Worm (Caenorhabditis elegans) whole organism, young adult: ENCODE measurements around the gene nac-3.

Experiments used
- B0019.2 ChIP-seq: fragments of 200-800 bp; sonication (Bioruptor generic); conservative IDR thresholded peaks from 2 replicates; pipeline ENCODE4 v1.3.6; 2022; ENCODE audit warnings: missing genetic modification reagents, missing genetic modification characterization, missing compliant biosample characterization
- F33H1.4 ChIP-seq: fragments of 200-800 bp; sonication (Bioruptor generic); IDR thresholded peaks from 2 replicates; pipeline ENCODE4 v1.3.6; 2022; ENCODE audit warnings: missing genetic modification reagents, missing genetic modification characterization, missing compliant biosample characterization
- F37B4.10 ChIP-seq: fragments of 200-800 bp; sonication (Bioruptor generic); IDR thresholded peaks from 2 replicates; pipeline ENCODE4 v1.3.6; 2022; ENCODE audit warnings: missing genetic modification characterization, missing compliant biosample characterization
- F39B2.1 ChIP-seq: fragments of 200-800 bp; sonication (Bioruptor generic); IDR thresholded peaks from 2 replicates; pipeline ENCODE4 v1.3.6; 2022; ENCODE audit warnings: missing genetic modification reagents, missing genetic modification characterization, missing compliant biosample characterization
- F49E8.2 ChIP-seq: sonication (generic microtip); optimal IDR thresholded peaks from 3 replicates; lab custom pipeline; 2017; ENCODE audit warnings: missing genetic modification characterization, mild to moderate bottlenecking, missing compliant biosample characterization, antibody characterized with exemption, moderate library complexity; ENCODE audit not compliant: insufficient read depth
- F52B5.7 ChIP-seq: sonication (generic microtip); optimal IDR thresholded peaks from 2 replicates; lab custom pipeline; 2016; ENCODE audit warnings: mild to moderate bottlenecking, missing genetic modification characterization, missing compliant biosample characterization
- K12H6.12 ChIP-seq: fragments of 200-800 bp; sonication (Bioruptor generic); optimal IDR thresholded peaks from 2 replicates; lab custom pipeline; 2018; ENCODE audit warnings: mild to moderate bottlenecking, missing genetic modification characterization, missing compliant biosample characterization
- T26A5.8 ChIP-seq: sonication (generic microtip); optimal IDR thresholded peaks from 2 replicates; lab custom pipeline; 2016; ENCODE audit warnings: missing genetic modification characterization, missing compliant biosample characterization
- Y53G8AR.9 ChIP-seq: fragments of 200-800 bp; sonication (Bioruptor generic); conservative IDR thresholded peaks from 2 replicates; pipeline ENCODE4 v1.3.6; 2022; ENCODE audit warnings: missing genetic modification reagents, missing genetic modification characterization, missing compliant biosample characterization
- akir-1 ChIP-seq: fragments of 200-800 bp; sonication (Bioruptor generic); optimal IDR thresholded peaks from 2 replicates; lab custom pipeline; 2018; ENCODE audit warnings: mild to moderate bottlenecking, missing genetic modification characterization, moderate library complexity, missing compliant biosample characterization
- ama-1 ChIP-seq, 3 experiments: fragments of 150-350 bp in 1 of 3; sonication (generic microtip) in 2 of 3; optimal IDR thresholded peaks; 2 replicates each; lab custom pipeline; 2014 to 2018; ENCODE audit warnings: missing biosample characterization in 2 of 3, missing genetic modification characterization in 2 of 3, missing genetic modification reagents in 2 of 3
- atf-7 ChIP-seq: sonication (generic microtip); optimal IDR thresholded peaks from 2 replicates; lab custom pipeline; 2017; ENCODE audit warnings: mild to moderate bottlenecking, missing genetic modification characterization, missing compliant biosample characterization
- athp-1 ChIP-seq: sonication (generic microtip); optimal IDR thresholded peaks from 2 replicates; lab custom pipeline; 2017; ENCODE audit warnings: mild to moderate bottlenecking, missing genetic modification characterization, missing compliant biosample characterization
- attf-3 ChIP-seq: fragments of 200-800 bp; sonication (Bioruptor generic); conservative IDR thresholded peaks from 2 replicates; pipeline ENCODE4 v1.3.6; 2022; ENCODE audit warnings: missing genetic modification reagents, missing genetic modification characterization, missing compliant biosample characterization
- ccch-3 ChIP-seq: fragments of 200-800 bp; sonication (Bioruptor generic); optimal IDR thresholded peaks from 2 replicates; lab custom pipeline; 2018; ENCODE audit warnings: mild to moderate bottlenecking, missing genetic modification characterization, missing compliant biosample characterization
- cebp-1 ChIP-seq, 2 experiments: fragments of 200-800 bp in 1 of 2; sonication (Bioruptor generic) in 1 of 2; sonication (generic microtip) in 1 of 2; IDR thresholded peaks in 1 of 2; optimal IDR thresholded peaks in 1 of 2; 2 replicates each; pipeline versions ENCODE4 v1.3.6 to Lab custom; 2017 to 2022; ENCODE audit warnings: missing compliant biosample characterization in 2 of 2, missing genetic modification characterization in 2 of 2, mild to moderate bottlenecking in 1 of 2, missing genetic modification reagents in 1 of 2, moderate library complexity in 1 of 2
- cebp-2 ChIP-seq: fragments of 200-800 bp; sonication (Bioruptor generic); IDR thresholded peaks from 2 replicates; pipeline ENCODE4 v1.3.6; 2022; ENCODE audit warnings: missing genetic modification characterization, missing compliant biosample characterization
- ceh-100 ChIP-seq: fragments of 200-800 bp; sonication (Bioruptor generic); IDR thresholded peaks from 2 replicates; pipeline ENCODE4 v1.3.6; 2022; ENCODE audit warnings: missing genetic modification reagents, missing genetic modification characterization, missing compliant biosample characterization
- ceh-27 ChIP-seq: fragments of 200-800 bp; sonication (Bioruptor generic); optimal IDR thresholded peaks from 2 replicates; lab custom pipeline; 2018; ENCODE audit warnings: mild to moderate bottlenecking, missing genetic modification characterization, moderate library complexity, missing compliant biosample characterization
- ceh-40 ChIP-seq: fragments of 200-800 bp; sonication (Bioruptor generic); IDR thresholded peaks from 2 replicates; pipeline ENCODE4 v1.3.6; 2022; ENCODE audit warnings: missing genetic modification characterization, missing compliant biosample characterization
- ceh-91 ChIP-seq: fragments of 200-800 bp; sonication (Bioruptor generic); IDR thresholded peaks from 2 replicates; pipeline ENCODE4 v1.3.6; 2022; ENCODE audit warnings: missing genetic modification reagents, missing genetic modification characterization, missing compliant biosample characterization
- die-1 ChIP-seq: sonication (generic microtip); optimal IDR thresholded peaks from 2 replicates; lab custom pipeline; 2016; ENCODE audit warnings: missing genotype, mild to moderate bottlenecking, missing genetic modification characterization, missing compliant biosample characterization
- efl-1 ChIP-seq: fragments of 150-350 bp; optimal IDR thresholded peaks from 2 replicates; lab custom pipeline; 2014; ENCODE audit warnings: missing biosample characterization, missing genetic modification reagents, missing genetic modification characterization
- egl-18 ChIP-seq: fragments of 200-800 bp; sonication (Bioruptor generic); IDR thresholded peaks from 2 replicates; pipeline ENCODE4 v1.3.6; 2022; ENCODE audit warnings: missing genetic modification reagents, missing genetic modification characterization, missing compliant biosample characterization
- egl-44 ChIP-seq: fragments of 200-800 bp; sonication (Bioruptor generic); IDR thresholded peaks from 2 replicates; pipeline ENCODE4 v1.3.6; 2022; ENCODE audit warnings: missing genetic modification reagents, missing genetic modification characterization, missing compliant biosample characterization
- egrh-3 ChIP-seq: fragments of 200-800 bp; sonication (Bioruptor generic); IDR thresholded peaks from 2 replicates; pipeline ENCODE4 v1.3.6; 2022; ENCODE audit warnings: missing genetic modification reagents, missing genetic modification characterization, missing compliant biosample characterization
- gei-17 ChIP-seq: fragments of 200-800 bp; sonication (Bioruptor generic); optimal IDR thresholded peaks from 2 replicates; lab custom pipeline; 2018; ENCODE audit warnings: mild to moderate bottlenecking, missing genetic modification characterization, missing compliant biosample characterization
- hlh-26 ChIP-seq: fragments of 200-800 bp; sonication (Bioruptor generic); conservative IDR thresholded peaks from 2 replicates; pipeline ENCODE4 v1.3.6; 2022; ENCODE audit warnings: missing genetic modification reagents, missing genetic modification characterization, missing compliant biosample characterization
- hsf-1 ChIP-seq: fragments of 200-800 bp; sonication (Bioruptor generic); IDR thresholded peaks from 2 replicates; pipeline ENCODE4 v1.3.6; 2022; ENCODE audit warnings: missing genetic modification reagents, missing genetic modification characterization, missing compliant biosample characterization
- lin-26 ChIP-seq: fragments of 200-800 bp; sonication (Bioruptor generic); IDR thresholded peaks from 2 replicates; pipeline ENCODE4 v1.3.6; 2022; ENCODE audit warnings: missing genetic modification reagents, missing genetic modification characterization, missing compliant biosample characterization
- lin-35 ChIP-seq, 3 experiments: fragments of 150-350 bp in 2 of 3; sonication (generic microtip) in 1 of 3; optimal IDR thresholded peaks; 2 replicates each; lab custom pipeline; 2014 to 2018; ENCODE audit warnings: missing biosample characterization in 3 of 3, missing genetic modification characterization in 3 of 3, missing genetic modification reagents in 3 of 3
- lin-40 ChIP-seq: sonication (generic microtip); optimal IDR thresholded peaks from 2 replicates; lab custom pipeline; 2016; ENCODE audit warnings: missing genetic modification characterization, mild to moderate bottlenecking, missing compliant biosample characterization, missing genotype, missing genetic modification reagents
- lir-1 ChIP-seq: fragments of 200-800 bp; sonication (Bioruptor generic); conservative IDR thresholded peaks from 2 replicates; pipeline ENCODE4 v1.3.6; 2022; ENCODE audit warnings: missing genetic modification reagents, missing genetic modification characterization, missing compliant biosample characterization
- lsy-27 ChIP-seq: sonication (generic microtip); optimal IDR thresholded peaks from 2 replicates; lab custom pipeline; 2017; ENCODE audit warnings: missing genetic modification characterization, mild to moderate bottlenecking, missing compliant biosample characterization, antibody characterized with exemption, missing genotype, borderline replicate concordance; ENCODE audit not compliant: insufficient read depth
- madf-3 ChIP-seq: fragments of 200-800 bp; sonication (Bioruptor generic); IDR thresholded peaks from 2 replicates; pipeline ENCODE4 v1.3.6; 2022; ENCODE audit warnings: missing genetic modification reagents, missing genetic modification characterization, missing compliant biosample characterization
- nhr-120 ChIP-seq: fragments of 200-800 bp; sonication (Bioruptor generic); IDR thresholded peaks from 2 replicates; pipeline ENCODE4 v1.3.6; 2022; ENCODE audit warnings: missing genetic modification characterization, missing compliant biosample characterization
- pbrm-1 ChIP-seq: fragments of 200-800 bp; sonication (Bioruptor generic); IDR thresholded peaks from 2 replicates; pipeline ENCODE4 v1.3.6; 2022; ENCODE audit warnings: missing genetic modification reagents, missing genetic modification characterization, missing compliant biosample characterization
- snpc-1.1 ChIP-seq: sonication (generic microtip); optimal IDR thresholded peaks from 2 replicates; lab custom pipeline; 2017; ENCODE audit warnings: missing genetic modification characterization, mild to moderate bottlenecking, missing compliant biosample characterization, antibody characterized with exemption, moderate library complexity, missing genotype, missing genetic modification reagents; ENCODE audit not compliant: insufficient read depth
- somi-1 ChIP-seq: fragments of 200-800 bp; sonication (Bioruptor generic); optimal IDR thresholded peaks from 2 replicates; lab custom pipeline; 2018; ENCODE audit warnings: mild to moderate bottlenecking, missing genetic modification characterization, missing compliant biosample characterization
- ztf-22 ChIP-seq: fragments of 200-800 bp; sonication (Bioruptor generic); optimal IDR thresholded peaks from 2 replicates; lab custom pipeline; 2018; ENCODE audit warnings: mild to moderate bottlenecking, missing genetic modification characterization, moderate library complexity, missing compliant biosample characterization

Gene nac-3

ce11 chrIII:10123586-10124233 is 28.9 kb upstream of the nac-3 start, which contains the start of gene ttll-4 (continued):
- TF ChIP-seq F37B4.10 (GFP tag; lab: Robert Waterston, UW): no peak

- no peak for TF ChIP-seq egl-18 (GFP tag; lab: Robert Waterston, UW)
Measured at ce11 chrIII:10126375-10126774, 26.2 kb upstream of the nac-3 start.

ce11 chrIII:10132495-10133450 is 19.8 kb upstream of the nac-3 start:
- TF ChIP-seq B0019.2 (GFP tag; lab: Robert Waterston, UW) (no peak), cebp-2 (GFP tag; lab: Robert Waterston, UW) (no peak), pbrm-1 (GFP tag; lab: Robert Waterston, UW) (no peak), athp-1 (tag; lab: Kevin White, UChicago) (no peak), ceh-40 (GFP tag; lab: Robert Waterston, UW) (no peak), egl-44 (GFP tag; lab: Robert Waterston, UW) (0 out of 2 replicates have a peak, but pooled peaks have one; percentile 27), lir-1 (GFP tag; lab: Robert Waterston, UW) (no peak), ccch-3 (GFP tag; lab: Kevin White, UChicago) (no peak), hsf-1 (GFP tag; lab: Robert Waterston, UW) (no peak), die-1 (tag; lab: Kevin White, UChicago) (no peak), F37B4.10 (GFP tag; lab: Robert Waterston, UW) (no peak), ama-1 (optimal IDR thresholded peaks at IDR 0.05; lab: Kevin White, UChicago) (no peak), ama-1 (GFP tag; optimal IDR thresholded peaks at IDR 0.05; lab: Kevin White, UChicago) (no peak), F33H1.4 (no peak), nhr-120 (GFP tag; lab: Robert Waterston, UW) (no peak), snpc-1.1 (no peak), F52B5.7 (no peak), F49E8.2 (tag; lab: Kevin White, UChicago) (no peak), ceh-27 (no peak), hlh-26 (GFP tag; lab: Robert Waterston, UW) (no peak), ztf-22 (GFP tag; lab: Kevin White, UChicago) (no peak), atf-7 (tag; lab: Kevin White, UChicago) (no peak), somi-1 (GFP tag; lab: Kevin White, UChicago) (peak; percentile 20), lsy-27 (no peak), egrh-3 (GFP tag; lab: Robert Waterston, UW) (peak; percentile 36; the same call in 1 of the 2 replicates), T26A5.8 (tag; lab: Kevin White, UChicago) (no peak), K12H6.12 (tag; lab: Kevin White, UChicago) (no peak), madf-3 (GFP tag; lab: Robert Waterston, UW) (no peak), F39B2.1 (GFP tag; lab: Robert Waterston, UW) (no peak), cebp-1 (GFP tag; IDR thresholded peaks at IDR 0.05; lab: Robert Waterston, UW) (no peak), cebp-1 (tag; optimal IDR thresholded peaks at IDR 0.05; lab: Kevin White, UChicago) (peak; percentile 41), akir-1 (GFP tag; lab: Kevin White, UChicago) (no peak), gei-17 (no peak), lin-35 (GFP tag; optimal IDR thresholded peaks at IDR 0.05; lab: Kevin White, UChicago) (no peak), Y53G8AR.9 (GFP tag; lab: Robert Waterston, UW) (0 out of 2 replicates have a peak, but pooled peaks have one; percentile 18), ceh-100 (GFP tag; lab: Robert Waterston, UW) (no peak), lin-26 (GFP tag; lab: Robert Waterston, UW) (no peak), ceh-91 (GFP tag; lab: Robert Waterston, UW) (no peak), attf-3 (GFP tag; lab: Robert Waterston, UW) (no peak), efl-1 (GFP tag; lab: Kevin White, UChicago) (no peak), lin-40 (tag; lab: Kevin White, UChicago) (no peak)
